Worm (Caenorhabditis elegans): ENCODE measurements around the gene fust-1.
A peak's percentile ranks its signal among the peaks of the same experiment; 100 is the strongest.

Gene fust-1

ce11 chrII:7106313-7106712 lies 46.1 kb upstream of the fust-1 start:
- TF ChIP-seq ham-2 (GFP tag; optimal IDR thresholded peaks at IDR 0.05) (no peak), bed-3 (GFP tag; optimal IDR thresholded peaks at IDR 0.05) (no peak), unc-120 (tag; optimal IDR thresholded peaks at IDR 0.05; ENCODE audit: poor library complexity, severe bottlenecking) (no peak), flh-1 (GFP tag; optimal IDR thresholded peaks at IDR 0.05) (no peak), drap-1 (GFP tag; optimal IDR thresholded peaks at IDR 0.05) (no peak), hlh-1 (tag; optimal IDR thresholded peaks at IDR 0.05) (no peak), zip-8 (tag; optimal IDR thresholded peaks at IDR 0.05) (no peak), mls-2 (tag; optimal IDR thresholded peaks at IDR 0.05) (no peak), unc-39 (tag; optimal IDR thresholded peaks at IDR 0.05) (no peak), ceh-39 (tag; optimal IDR thresholded peaks at IDR 0.05) (no peak), nhr-28 (tag; optimal IDR thresholded peaks at IDR 0.05) (no peak), nhr-76 (tag; optimal IDR thresholded peaks at IDR 0.05) (no peak), snpc-4 (tag; optimal IDR thresholded peaks at IDR 0.05) (no peak), nhr-237 (tag; optimal IDR thresholded peaks at IDR 0.05) (no peak), lsy-2 (tag; optimal IDR thresholded peaks at IDR 0.05) (no peak)

ce11 chrII:7109956-7110355 lies 42.4 kb upstream of the fust-1 start, which contains the start of gene F10E7.9:
TSS of gene F10E7.9 (minus strand) at chrII:7110056.
- TF ChIP-seq unc-62 (GFP tag; optimal IDR thresholded peaks at IDR 0.05) (no peak), elt-1 (tag; optimal IDR thresholded peaks at IDR 0.05; ENCODE audit: borderline replicate concordance, insufficient read depth) (no peak), nhr-237 (tag; optimal IDR thresholded peaks at IDR 0.05) (no peak), ceh-39 (tag; optimal IDR thresholded peaks at IDR 0.05) (no peak), cnd-1 (tag; optimal IDR thresholded peaks at IDR 0.05) (no peak), snpc-4 (tag; optimal IDR thresholded peaks at IDR 0.05) (no peak), bed-3 (GFP tag; optimal IDR thresholded peaks at IDR 0.05) (no peak), sptf-1 (tag; optimal IDR thresholded peaks at IDR 0.05) (no peak), lin-13 (tag; optimal IDR thresholded peaks at IDR 0.05) (no peak), mab-5 (tag; optimal IDR thresholded peaks at IDR 0.05) (no peak), zip-8 (tag; optimal IDR thresholded peaks at IDR 0.05) (no peak), elt-3 (tag; optimal IDR thresholded peaks at IDR 0.05) (no peak), ceh-83 (GFP tag; optimal IDR thresholded peaks at IDR 0.05) (no peak), hlh-1 (tag; optimal IDR thresholded peaks at IDR 0.05) (no peak)

- TF ChIP-seq ces-1 (GFP tag; optimal IDR thresholded peaks at IDR 0.05) (peak; percentile 59), M03D4.4 (tag; optimal IDR thresholded peaks at IDR 0.05) (no peak), bed-3 (GFP tag; optimal IDR thresholded peaks at IDR 0.05) (no peak)
Measured at ce11 chrII:7111012-7111656, 41.2 kb upstream of the fust-1 start.

ce11 chrII:7111657-7112049 lies 40.7 kb upstream of the fust-1 start, which contains the start of gene F10E7.5:
TSS of gene F10E7.5 (plus strand) at chrII:7111978.
- TF ChIP-seq nhr-237 (tag; optimal IDR thresholded peaks at IDR 0.05), result peak; percentile 37
- TF ChIP-seq ces-1 (GFP tag; optimal IDR thresholded peaks at IDR 0.05), result no peak
- peak; percentile 57 for TF ChIP-seq lin-13 (tag; optimal IDR thresholded peaks at IDR 0.05)
- no peak for TF ChIP-seq ceh-43 (GFP tag; optimal IDR thresholded peaks at IDR 0.05)
- TF ChIP-seq drap-1 (GFP tag; optimal IDR thresholded peaks at IDR 0.05), result no peak
- TF ChIP-seq ceh-83 (GFP tag; optimal IDR thresholded peaks at IDR 0.05), result peak; percentile 14
- TF ChIP-seq snpc-4 (tag; optimal IDR thresholded peaks at IDR 0.05), result no peak
- no peak for TF ChIP-seq lin-32 (GFP tag; optimal IDR thresholded peaks at IDR 0.05)
- TF ChIP-seq mab-5 (tag; optimal IDR thresholded peaks at IDR 0.05), result no peak
- TF ChIP-seq tbx-8 (GFP tag; optimal IDR thresholded peaks at IDR 0.05), result no peak
- TF ChIP-seq mep-1 (tag; optimal IDR thresholded peaks at IDR 0.05), result peak; percentile 24
- TF ChIP-seq nhr-28 (tag; optimal IDR thresholded peaks at IDR 0.05), result no peak
- no peak for TF ChIP-seq nhr-12 (tag; optimal IDR thresholded peaks at IDR 0.05)
- no peak for TF ChIP-seq ztf-11 (tag; optimal IDR thresholded peaks at IDR 0.05)
- no peak for TF ChIP-seq M03D4.4 (tag; optimal IDR thresholded peaks at IDR 0.05)
- TF ChIP-seq flh-1 (GFP tag; optimal IDR thresholded peaks at IDR 0.05), result no peak
- no peak for TF ChIP-seq ceh-39 (tag; optimal IDR thresholded peaks at IDR 0.05)
- TF ChIP-seq sem-2 (GFP tag; optimal IDR thresholded peaks at IDR 0.05), result no peak
- peak; percentile 98 for TF ChIP-seq lsy-2 (tag; optimal IDR thresholded peaks at IDR 0.05)
- TF ChIP-seq pha-4 (tag; optimal IDR thresholded peaks at IDR 0.05), result no peak
- TF ChIP-seq nhr-2 (tag; optimal IDR thresholded peaks at IDR 0.05), result no peak
- TF ChIP-seq unc-62 (GFP tag; optimal IDR thresholded peaks at IDR 0.05), result peak; percentile 3
- TF ChIP-seq cnd-1 (tag; optimal IDR thresholded peaks at IDR 0.05), result no peak
- TF ChIP-seq unc-120 (tag; optimal IDR thresholded peaks at IDR 0.05; ENCODE audit: poor library complexity, severe bottlenecking), result peak; percentile 22
- no peak for TF ChIP-seq zip-8 (tag; optimal IDR thresholded peaks at IDR 0.05)
- no peak for TF ChIP-seq elt-1 (tag; optimal IDR thresholded peaks at IDR 0.05; ENCODE audit: borderline replicate concordance, insufficient read depth)
- no peak for TF ChIP-seq elt-3 (tag; optimal IDR thresholded peaks at IDR 0.05)
- TF ChIP-seq mls-2 (tag; optimal IDR thresholded peaks at IDR 0.05), result no peak
